Worm (Caenorhabditis elegans) whole organism, early embryonic: ENCODE data around the gene C02B10.3.
A peak's percentile ranks its signal among the peaks of the same experiment; 100 is the strongest.

Experiments used
- B0310.2 ChIP-seq: sonication (generic microtip); optimal IDR thresholded peaks from 2 replicates; lab custom pipeline; 2016; ENCODE audit warnings: mild to moderate bottlenecking, missing genetic modification characterization, missing compliant biosample characterization
- F13C5.2 ChIP-seq: sonication (generic microtip); optimal IDR thresholded peaks from 2 replicates; lab custom pipeline; 2017; ENCODE audit warnings: mild to moderate bottlenecking, missing genetic modification characterization, inconsistent platforms, missing compliant biosample characterization
- aly-1 ChIP-seq: sonication (generic microtip); optimal IDR thresholded peaks from 2 replicates; lab custom pipeline; 2016; ENCODE audit warnings: missing genetic modification characterization, missing compliant biosample characterization
- ama-1 ChIP-seq: fragments of 150-350 bp; optimal IDR thresholded peaks from 2 replicates; lab custom pipeline; 2014
- ceh-13 ChIP-seq: fragments of 200-800 bp; sonication (Bioruptor generic); optimal IDR thresholded peaks from 2 replicates; lab custom pipeline; 2018; ENCODE audit warnings: mild to moderate bottlenecking, missing genetic modification characterization, missing compliant biosample characterization
- ceh-36 ChIP-seq: sonication (generic microtip); optimal IDR thresholded peaks from 2 replicates; lab custom pipeline; 2016; ENCODE audit warnings: missing genetic modification characterization, inconsistent platforms, missing compliant biosample characterization
- ets-7 ChIP-seq: sonication (generic microtip); optimal IDR thresholded peaks from 2 replicates; lab custom pipeline; 2016; ENCODE audit warnings: missing genotype, missing genetic modification characterization, missing compliant biosample characterization
- flt-1 ChIP-seq: fragments of 200-800 bp; sonication (Bioruptor generic); IDR thresholded peaks from 2 replicates; pipeline ENCODE4 v1.3.6; 2022; ENCODE audit warnings: missing genetic modification characterization, missing compliant biosample characterization
- hmbx-1 ChIP-seq: sonication (generic microtip); optimal IDR thresholded peaks from 2 replicates; lab custom pipeline; 2016; ENCODE audit warnings: mild to moderate bottlenecking, missing genetic modification characterization, missing compliant biosample characterization
- hmg-4 ChIP-seq: fragments of 200-800 bp; sonication (Bioruptor generic); optimal IDR thresholded peaks from 2 replicates; lab custom pipeline; 2018; ENCODE audit warnings: mild to moderate bottlenecking, missing genetic modification characterization, missing compliant biosample characterization
- hnd-1 ChIP-seq: sonication (generic microtip); optimal IDR thresholded peaks from 2 replicates; lab custom pipeline; 2016; ENCODE audit warnings: missing genetic modification characterization, missing compliant biosample characterization
- pes-1 ChIP-seq: fragments of 200-800 bp; sonication (Bioruptor generic); IDR thresholded peaks from 2 replicates; pipeline ENCODE4 v1.3.6; 2022; ENCODE audit warnings: missing genetic modification reagents, missing genetic modification characterization, missing compliant biosample characterization
- scrt-1 ChIP-seq: fragments of 200-800 bp; sonication (Bioruptor generic); IDR thresholded peaks from 2 replicates; pipeline ENCODE4 v1.3.6; 2022; ENCODE audit warnings: missing genetic modification characterization, missing compliant biosample characterization
- sea-1 ChIP-seq: fragments of 200-800 bp; sonication (Bioruptor generic); conservative IDR thresholded peaks from 2 replicates; pipeline ENCODE4 v1.3.6; 2022; ENCODE audit warnings: missing genetic modification characterization, missing compliant biosample characterization
- tbx-11 ChIP-seq: fragments of 200-800 bp; sonication (Bioruptor generic); IDR thresholded peaks from 2 replicates; pipeline ENCODE4 v1.3.6; 2022; ENCODE audit warnings: missing genetic modification characterization, missing compliant biosample characterization
- tbx-37 ChIP-seq: fragments of 200-800 bp; sonication (Bioruptor generic); conservative IDR thresholded peaks from 2 replicates; pipeline ENCODE4 v1.3.6; 2022; ENCODE audit warnings: missing genetic modification reagents, missing genetic modification characterization, missing compliant biosample characterization
- tra-4 ChIP-seq: sonication (generic microtip); optimal IDR thresholded peaks from 2 replicates; lab custom pipeline; 2017; ENCODE audit warnings: missing genetic modification characterization, missing compliant biosample characterization

C02B10.3 gene

DNA sequence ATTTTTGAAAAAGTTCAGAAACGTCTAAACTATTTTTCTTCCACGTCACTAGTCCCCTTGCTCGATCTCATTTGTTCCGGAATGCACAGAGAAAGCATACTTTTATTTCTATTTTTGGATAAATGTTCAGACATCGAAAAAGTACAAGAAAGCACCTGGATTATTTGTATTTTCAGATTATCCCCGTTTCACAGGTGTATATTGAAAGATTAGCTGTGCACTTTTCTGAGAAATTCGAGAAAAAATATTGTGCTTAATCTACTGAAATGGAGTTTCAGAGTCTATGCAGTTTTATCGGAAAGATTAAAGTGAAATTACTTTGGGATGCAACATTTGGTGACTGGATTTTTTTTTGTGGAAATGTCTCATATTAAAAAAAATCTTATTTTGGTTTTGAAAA, 1.1 kb downstream of the C02B10.3 start:
- no peak for TF ChIP-seq sea-1 (GFP tag; lab: Robert Waterston, UW)
- TF ChIP-seq scrt-1 = no peak
- no peak for TF ChIP-seq tbx-11 (GFP tag; lab: Robert Waterston, UW)
- TF ChIP-seq hmbx-1 (tag; lab: Kevin White, UChicago) = no peak
- no peak for TF ChIP-seq hmg-4 (GFP tag; lab: Kevin White, UChicago)
- TF ChIP-seq tbx-37 = no peak
- TF ChIP-seq hnd-1 (tag; lab: Kevin White, UChicago) = no peak

DNA sequence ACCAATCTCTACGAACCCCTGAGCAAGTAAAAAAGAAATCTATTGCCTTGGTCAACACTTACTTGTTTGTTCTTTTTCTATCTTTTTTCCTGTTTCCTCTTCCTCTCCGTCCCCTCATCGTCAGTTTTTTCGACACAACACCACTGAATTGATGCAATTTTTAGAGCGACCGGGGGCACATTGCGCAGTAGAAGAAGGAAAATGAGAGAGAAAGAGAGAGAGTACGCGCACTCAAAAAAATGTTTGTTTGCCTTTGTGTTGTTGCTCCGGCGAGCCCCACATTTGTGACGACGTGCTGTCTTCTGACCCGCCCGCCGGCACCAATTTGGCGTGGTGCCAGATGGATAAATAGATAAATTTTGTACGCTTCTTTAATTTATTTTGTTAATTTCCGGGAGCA, 2.9 kb downstream of the C02B10.3 start:
- no peak for TF ChIP-seq hnd-1 (tag; lab: Kevin White, UChicago)
- TF ChIP-seq pes-1 (GFP tag; lab: Robert Waterston, UW) = no peak
- no peak for TF ChIP-seq hmg-4 (GFP tag; lab: Kevin White, UChicago)
- no peak for TF ChIP-seq tbx-37
- no peak for TF ChIP-seq scrt-1
- no peak for TF ChIP-seq tbx-11 (GFP tag; lab: Robert Waterston, UW)
- TF ChIP-seq tra-4 (tag; lab: Kevin White, UChicago) = no peak
- TF ChIP-seq flt-1 = no peak
- no peak for TF ChIP-seq ceh-36 (tag; lab: Kevin White, UChicago)
- TF ChIP-seq aly-1 (tag; lab: Kevin White, UChicago) = no peak
- TF ChIP-seq ama-1 (lab: Kevin White, UChicago) = no peak
- TF ChIP-seq ceh-13 (GFP tag; lab: Kevin White, UChicago) = no peak
- no peak for TF ChIP-seq B0310.2 (tag; lab: Kevin White, UChicago)
- no peak for TF ChIP-seq F13C5.2
- TF ChIP-seq sea-1 (GFP tag; lab: Robert Waterston, UW) = no peak

DNA sequence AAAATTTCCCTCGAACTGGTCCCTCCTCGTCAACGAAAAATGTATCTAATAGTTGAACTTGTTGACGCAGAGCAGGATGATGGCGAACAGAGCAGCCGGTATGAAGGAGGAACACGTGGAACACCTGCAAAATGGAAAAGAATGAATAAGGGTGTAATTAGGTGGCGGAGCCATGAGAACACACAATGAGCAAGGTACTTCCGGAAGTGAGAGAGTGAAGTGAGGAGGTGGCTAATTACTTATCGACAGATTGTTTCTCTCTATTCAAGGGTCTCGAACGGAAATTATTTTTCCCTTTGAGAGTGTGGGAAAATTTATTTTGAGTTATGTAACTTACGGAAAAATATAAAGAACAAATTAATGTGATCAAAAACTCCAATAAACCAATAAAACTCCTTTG, 9.6 kb downstream of the C02B10.3 start:
- TF ChIP-seq F13C5.2 (no peak), scrt-1 (no peak), ceh-36 (tag; lab: Kevin White, UChicago) (no peak), B0310.2 (tag; lab: Kevin White, UChicago) (no peak), hnd-1 (tag; lab: Kevin White, UChicago) (no peak), ets-7 (tag; lab: Kevin White, UChicago) (no peak), hmg-4 (GFP tag; lab: Kevin White, UChicago) (no peak), pes-1 (GFP tag; lab: Robert Waterston, UW) (no peak), tbx-11 (GFP tag; lab: Robert Waterston, UW) (no peak), tra-4 (tag; lab: Kevin White, UChicago) (no peak), sea-1 (GFP tag; lab: Robert Waterston, UW) (no peak), hmbx-1 (tag; lab: Kevin White, UChicago) (no peak), flt-1 (no peak)

DNA sequence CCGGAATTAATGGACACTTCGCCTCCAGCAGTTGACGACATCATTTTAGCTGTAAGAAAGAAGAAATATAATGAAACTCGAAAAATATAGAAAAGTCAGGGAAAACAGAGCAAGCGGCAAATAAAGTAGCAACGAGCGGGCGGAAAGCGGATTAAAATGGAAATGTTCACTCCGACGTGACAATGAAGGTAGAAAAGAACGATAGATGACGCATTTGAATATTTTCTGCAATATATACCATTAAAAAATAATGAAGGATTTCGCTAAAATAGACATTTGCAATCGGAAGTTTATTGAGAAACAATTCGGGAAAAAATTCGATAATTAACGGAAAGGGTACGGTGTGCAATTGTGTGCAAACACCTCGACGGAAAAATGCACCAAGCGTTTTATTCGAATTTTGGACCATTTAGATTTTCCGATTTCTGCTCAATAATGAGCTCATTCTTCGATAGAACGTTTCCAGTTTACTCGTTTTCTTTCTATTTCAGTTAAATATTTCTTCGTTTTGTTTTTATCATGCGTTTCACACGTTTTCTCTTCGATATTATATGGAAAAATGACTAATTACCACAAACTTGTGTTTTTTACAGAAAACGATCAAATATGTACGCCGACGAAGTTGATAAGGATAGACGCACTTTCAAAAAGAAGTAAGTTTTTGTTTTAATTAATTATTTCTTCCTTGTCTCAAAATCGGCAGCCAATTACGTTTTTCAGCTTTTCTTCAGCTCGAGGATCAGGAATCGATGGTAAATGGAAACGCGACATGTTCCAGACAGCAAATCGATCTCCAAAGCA, 11.9 kb downstream of the C02B10.3 start, which contains the start of the genes snpn-1 and C02B10.4:
snpn-1 (minus strand) TSS at position 51 of the 801 bp plus-strand sequence.
C02B10.4 (plus strand) TSS at position 594 of the 801 bp plus-strand sequence.
- TF ChIP-seq aly-1 (tag; lab: Kevin White, UChicago) (no peak), sea-1 (GFP tag; lab: Robert Waterston, UW) (no peak), ceh-36 (tag; lab: Kevin White, UChicago) (no peak), flt-1 (no peak), tbx-11 (GFP tag; lab: Robert Waterston, UW) (no peak), F13C5.2 (peak; percentile 8)

DNA sequence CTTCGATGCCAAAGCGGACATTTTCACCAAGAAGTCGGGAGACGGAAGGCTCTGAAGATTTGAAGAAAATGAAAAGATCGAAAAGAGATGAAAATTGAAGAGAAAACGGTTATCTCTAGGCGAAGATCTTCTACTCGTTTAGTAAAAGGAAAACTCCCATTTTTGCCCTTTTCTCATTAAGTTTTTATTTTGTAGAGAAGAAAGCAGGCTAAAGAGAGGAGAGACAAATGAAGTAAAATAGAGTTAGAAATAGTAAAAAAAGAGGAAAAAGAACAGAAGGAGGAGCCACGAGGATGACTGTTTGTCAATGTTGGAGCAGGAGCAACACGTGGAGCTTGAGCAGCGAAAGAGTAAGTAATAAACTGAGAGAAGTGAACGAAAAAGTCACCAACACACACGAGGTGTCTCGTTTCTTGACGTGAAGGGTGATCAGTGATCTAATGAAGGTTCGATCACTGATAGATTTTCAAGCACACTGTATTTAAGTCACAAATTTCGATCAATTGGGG, 14.2 kb downstream of the C02B10.3 start, which contains the start of gene ivd-1:
ivd-1 (minus strand) TSS at position 51 of the 509 bp plus-strand sequence.
- TF ChIP-seq scrt-1 = no peak

- no peak for TF ChIP-seq tra-4 (tag; lab: Kevin White, UChicago)
- no peak for TF ChIP-seq tbx-11 (GFP tag; lab: Robert Waterston, UW)
- no peak for TF ChIP-seq sea-1 (GFP tag; lab: Robert Waterston, UW)
Measured at ce11 chrIV:5086961-5087326, 16.1 kb downstream of the C02B10.3 start.

- TF ChIP-seq F13C5.2 = no peak
- TF ChIP-seq ceh-13 (GFP tag; lab: Kevin White, UChicago) = no peak
- no peak for TF ChIP-seq hmg-4 (GFP tag; lab: Kevin White, UChicago)
- no peak for TF ChIP-seq ceh-36 (tag; lab: Kevin White, UChicago)
- no peak for TF ChIP-seq hmbx-1 (tag; lab: Kevin White, UChicago)
- no peak for TF ChIP-seq scrt-1
- no peak for TF ChIP-seq flt-1
- TF ChIP-seq ets-7 (tag; lab: Kevin White, UChicago) = no peak
- TF ChIP-seq pes-1 (GFP tag; lab: Robert Waterston, UW) = no peak
- TF ChIP-seq ama-1 (lab: Kevin White, UChicago) = no peak
- no peak for TF ChIP-seq tbx-37
- TF ChIP-seq hnd-1 (tag; lab: Kevin White, UChicago) = no peak
- TF ChIP-seq tbx-11 (GFP tag; lab: Robert Waterston, UW) = no peak
- no peak for TF ChIP-seq aly-1 (tag; lab: Kevin White, UChicago)
- no peak for TF ChIP-seq B0310.2 (tag; lab: Kevin White, UChicago)
- no peak for TF ChIP-seq tra-4 (tag; lab: Kevin White, UChicago)
Measured at ce11 chrIV:5086243-5086960, 16.7 kb downstream of the C02B10.3 start.
